Fruit fly (Drosophila melanogaster): ENCODE data around the gene CG10428.

DNA sequence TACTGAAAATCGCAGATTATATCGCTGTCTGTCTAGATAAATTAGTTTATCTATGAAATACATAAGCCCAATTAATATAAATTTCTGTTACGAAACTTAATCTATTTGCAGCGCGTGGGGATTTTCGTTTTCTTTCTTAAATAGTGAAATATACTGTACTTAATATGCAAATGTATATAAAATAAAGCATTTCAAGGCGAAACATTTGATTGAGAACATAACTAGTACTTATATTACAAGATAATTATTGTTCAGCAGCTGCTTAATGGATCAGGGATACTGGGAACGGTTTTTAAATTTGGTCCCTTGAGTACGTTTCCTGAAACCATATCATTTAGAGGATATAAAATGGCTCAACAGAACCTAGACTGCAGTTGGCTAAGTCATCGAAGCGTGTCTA lies 43.5 kb downstream of the CG10428 start, which contains the start of gene CG46465:
- no peak for TF ChIP-seq CG13894 (tag; optimal IDR thresholded peaks at IDR 0.05)
- no peak for TF ChIP-seq CG17328 (GFP tag; IDR thresholded peaks at IDR 0.05)
- no peak for TF ChIP-seq tin (GFP tag; optimal IDR thresholded peaks at IDR 0.05)
- TF ChIP-seq CG15269 (tag; optimal IDR thresholded peaks at IDR 0.05) = no peak
- TF ChIP-seq CG3838 (GFP tag; optimal IDR thresholded peaks at IDR 0.05) = no peak
- no peak for TF ChIP-seq CG12299 (tag; optimal IDR thresholded peaks at IDR 0.05)
- TF ChIP-seq ato (GFP tag; IDR thresholded peaks at IDR 0.05; ENCODE audit: partially characterized antibody) = no peak
- no peak for TF ChIP-seq CG1024 (GFP tag; IDR thresholded peaks at IDR 0.05)
- no peak for TF ChIP-seq CrebB (tag; optimal IDR thresholded peaks at IDR 0.05)
- TF ChIP-seq psq (GFP tag; optimal IDR thresholded peaks at IDR 0.05) = no peak
- no peak for TF ChIP-seq p53 (GFP tag; optimal IDR thresholded peaks at IDR 0.05)
- no peak for TF ChIP-seq CG15514 (GFP tag; optimal IDR thresholded peaks at IDR 0.05)
